Worm (Caenorhabditis elegans): ENCODE data around the gene F45D3.4.

Gene F45D3.4

DNA sequence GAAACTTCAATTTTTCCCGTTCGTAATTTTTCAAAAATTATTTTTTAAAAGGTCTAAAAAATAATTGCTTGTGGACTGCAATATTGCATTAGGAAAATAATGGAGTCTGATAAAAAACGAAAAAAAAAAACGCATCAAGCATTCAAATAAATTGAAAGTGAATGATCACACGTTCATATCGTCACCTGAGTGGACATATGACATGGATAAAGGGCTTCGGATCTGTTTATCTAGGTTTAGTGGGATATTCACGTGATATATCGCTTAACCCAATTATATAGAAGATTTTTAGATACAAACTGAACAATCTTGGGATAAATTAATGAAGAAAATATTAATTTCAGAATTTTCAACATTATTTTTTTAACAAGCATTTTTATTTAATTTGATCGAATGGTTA, 2.2 kb downstream of the F45D3.4 start:
- no peak for TF ChIP-seq sea-2 (GFP tag; optimal IDR thresholded peaks at IDR 0.05)
- TF ChIP-seq nhr-43 (tag; optimal IDR thresholded peaks at IDR 0.05; ENCODE audit: poor library complexity, severe bottlenecking) = peak; percentile 29
- peak; percentile 59 for TF ChIP-seq nhr-23 (tag; optimal IDR thresholded peaks at IDR 0.05)

DNA sequence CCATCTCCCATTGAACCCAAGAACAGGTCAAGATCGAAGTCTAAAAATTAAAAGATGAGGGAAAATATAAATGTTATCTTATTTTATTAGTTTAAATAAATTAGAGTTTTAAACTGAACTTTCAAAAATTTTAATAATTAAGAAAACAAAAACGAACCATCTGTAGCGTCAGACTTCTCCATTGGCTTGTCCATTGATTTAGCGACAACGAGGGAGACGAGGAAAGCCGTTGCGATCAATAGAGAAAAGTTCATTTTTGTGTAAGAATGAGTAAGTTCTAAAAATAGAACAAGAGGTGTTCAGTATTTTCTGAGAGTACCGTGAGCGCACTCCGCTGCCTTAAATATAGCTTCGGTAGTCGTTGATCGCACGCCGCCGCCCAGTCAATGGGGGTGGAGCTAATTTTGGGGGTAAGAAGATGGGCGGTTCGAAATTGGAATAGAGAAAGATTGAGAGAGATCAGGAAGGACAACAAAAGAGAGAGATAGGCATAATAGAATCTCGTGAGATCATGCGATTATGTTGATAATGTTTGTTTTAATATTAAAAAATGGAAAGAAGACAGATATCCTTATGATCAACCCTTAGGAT, 2.9 kb downstream of the F45D3.4 start, which contains the start of gene F45D3.3:
Gene F45D3.3 (minus strand): TSS at position 350 of the 591 bp plus-strand sequence.
- peak; percentile 80 for TF ChIP-seq nhr-23 (tag; optimal IDR thresholded peaks at IDR 0.05)
- peak; percentile 31 for TF ChIP-seq nfya-1 (tag; optimal IDR thresholded peaks at IDR 0.05; ENCODE audit: insufficient read depth)
- TF ChIP-seq nhr-43 (tag; optimal IDR thresholded peaks at IDR 0.05; ENCODE audit: poor library complexity, severe bottlenecking) = peak; percentile 55
- peak; percentile 35 for TF ChIP-seq nhr-25 (tag; optimal IDR thresholded peaks at IDR 0.05)
- no peak for TF ChIP-seq tbx-2 (tag; optimal IDR thresholded peaks at IDR 0.05)
- peak; percentile 91 for TF ChIP-seq ama-1 (optimal IDR thresholded peaks at IDR 0.05)
- TF ChIP-seq unc-62 (GFP tag; optimal IDR thresholded peaks at IDR 0.05) = no peak

DNA sequence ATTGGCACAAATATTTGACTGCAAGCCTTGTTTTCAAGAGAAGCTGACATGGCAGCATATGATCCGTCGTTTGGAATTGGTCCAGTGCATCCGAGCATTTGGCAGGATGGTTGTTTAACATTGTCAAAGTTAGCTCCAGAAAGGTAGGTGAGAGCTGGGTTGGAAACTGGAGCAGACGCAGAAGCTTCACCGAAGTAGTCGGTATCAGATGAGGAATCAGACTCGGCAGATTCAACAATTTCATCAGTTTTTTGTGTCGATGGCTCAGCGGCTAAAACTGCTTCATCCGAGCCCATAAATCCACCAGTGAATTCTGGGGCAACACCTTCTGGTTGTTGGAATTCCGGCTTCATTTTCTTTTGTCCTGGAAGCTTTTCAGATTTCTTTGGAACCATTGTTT, 3.4 kb downstream of the F45D3.4 start:
- no peak for TF ChIP-seq elt-3 (tag; optimal IDR thresholded peaks at IDR 0.05)
- peak; percentile 36 for TF ChIP-seq nhr-25 (tag; optimal IDR thresholded peaks at IDR 0.05)
- no peak for TF ChIP-seq skn-1 (tag; optimal IDR thresholded peaks at IDR 0.05)
- no peak for TF ChIP-seq nhr-23 (tag; optimal IDR thresholded peaks at IDR 0.05)
- no peak for TF ChIP-seq nhr-76 (tag; optimal IDR thresholded peaks at IDR 0.05)
- TF ChIP-seq ama-1 (optimal IDR thresholded peaks at IDR 0.05) = peak; percentile 95
- no peak for TF ChIP-seq R02D3.7 (tag; optimal IDR thresholded peaks at IDR 0.05)
- no peak for TF ChIP-seq ceh-28 (tag; optimal IDR thresholded peaks at IDR 0.05)
- peak; percentile 50 for TF ChIP-seq nhr-43 (tag; optimal IDR thresholded peaks at IDR 0.05; ENCODE audit: poor library complexity, severe bottlenecking)
- TF ChIP-seq ceh-82 (tag; optimal IDR thresholded peaks at IDR 0.05) = no peak

ce11 chrV:12548830-12549229, 4.2 kb downstream of the F45D3.4 start:
- no peak for TF ChIP-seq nhr-67 (tag; optimal IDR thresholded peaks at IDR 0.05)
- TF ChIP-seq nhr-23 (tag; optimal IDR thresholded peaks at IDR 0.05) = peak; percentile 74
- no peak for TF ChIP-seq egl-27 (tag; optimal IDR thresholded peaks at IDR 0.05)
- peak; percentile 50 for TF ChIP-seq ztf-4 (tag; optimal IDR thresholded peaks at IDR 0.05)
- no peak for TF ChIP-seq jun-1 (tag; optimal IDR thresholded peaks at IDR 0.05)
- TF ChIP-seq ceh-9 (tag; optimal IDR thresholded peaks at IDR 0.05) = no peak
- TF ChIP-seq sea-2 (GFP tag; optimal IDR thresholded peaks at IDR 0.05) = no peak
- no peak for TF ChIP-seq egl-5 (tag; optimal IDR thresholded peaks at IDR 0.05)
- no peak for TF ChIP-seq pqm-1 (tag; optimal IDR thresholded peaks at IDR 0.05)
- no peak for TF ChIP-seq hmg-11 (tag; optimal IDR thresholded peaks at IDR 0.05)
- no peak for TF ChIP-seq nhr-12 (tag; optimal IDR thresholded peaks at IDR 0.05)
- TF ChIP-seq unc-39 (tag; optimal IDR thresholded peaks at IDR 0.05) = no peak
- TF ChIP-seq eor-1 (tag; optimal IDR thresholded peaks at IDR 0.05) = no peak
- TF ChIP-seq ceh-82 (tag; optimal IDR thresholded peaks at IDR 0.05) = no peak
- peak; percentile 65 for TF ChIP-seq tbx-2 (tag; optimal IDR thresholded peaks at IDR 0.05)
- no peak for TF ChIP-seq fkh-10 (GFP tag; optimal IDR thresholded peaks at IDR 0.05)
- TF ChIP-seq nfya-1 (tag; optimal IDR thresholded peaks at IDR 0.05; ENCODE audit: insufficient read depth) = no peak
- no peak for TF ChIP-seq R02D3.7 (tag; optimal IDR thresholded peaks at IDR 0.05)
- no peak for TF ChIP-seq elt-2 (tag; optimal IDR thresholded peaks at IDR 0.05)
- TF ChIP-seq lsy-12 (tag; optimal IDR thresholded peaks at IDR 0.05) = peak; percentile 66
- no peak for TF ChIP-seq ZK546.5 (tag; optimal IDR thresholded peaks at IDR 0.05)
- TF ChIP-seq ceh-28 (tag; optimal IDR thresholded peaks at IDR 0.05) = peak; percentile 15
- no peak for TF ChIP-seq zag-1 (tag; optimal IDR thresholded peaks at IDR 0.05)
- no peak for TF ChIP-seq elt-1 (tag; optimal IDR thresholded peaks at IDR 0.05)
- TF ChIP-seq snpc-4 (tag; optimal IDR thresholded peaks at IDR 0.05) = no peak
- no peak for TF ChIP-seq mml-1 (tag; optimal IDR thresholded peaks at IDR 0.05)
- TF ChIP-seq nhr-43 (tag; optimal IDR thresholded peaks at IDR 0.05; ENCODE audit: poor library complexity, severe bottlenecking) = peak; percentile 73
- no peak for TF ChIP-seq skn-1 (tag; optimal IDR thresholded peaks at IDR 0.05)
- TF ChIP-seq nhr-77 (tag; optimal IDR thresholded peaks at IDR 0.05) = no peak
- TF ChIP-seq ama-1 (optimal IDR thresholded peaks at IDR 0.05) = peak; percentile 97
- TF ChIP-seq lin-39 (tag; optimal IDR thresholded peaks at IDR 0.05) = no peak
- no peak for TF ChIP-seq nhr-76 (tag; optimal IDR thresholded peaks at IDR 0.05)
- TF ChIP-seq nhr-11 (tag; optimal IDR thresholded peaks at IDR 0.05) = no peak
- no peak for TF ChIP-seq nhr-237 (tag; optimal IDR thresholded peaks at IDR 0.05)
- TF ChIP-seq nhr-25 (tag; optimal IDR thresholded peaks at IDR 0.05) = peak; percentile 45
- no peak for TF ChIP-seq pha-4 (tag; optimal IDR thresholded peaks at IDR 0.05)
- no peak for TF ChIP-seq aly-2 (tag; optimal IDR thresholded peaks at IDR 0.05)
- no peak for TF ChIP-seq ceh-16 (tag; optimal IDR thresholded peaks at IDR 0.05)
- TF ChIP-seq lin-15B (tag; optimal IDR thresholded peaks at IDR 0.05) = no peak
- TF ChIP-seq daf-12 (tag; optimal IDR thresholded peaks at IDR 0.05) = no peak
- TF ChIP-seq nhr-28 (tag; optimal IDR thresholded peaks at IDR 0.05) = peak; percentile 8
- no peak for TF ChIP-seq unc-62 (GFP tag; optimal IDR thresholded peaks at IDR 0.05)
- no peak for TF ChIP-seq fos-1 (tag; optimal IDR thresholded peaks at IDR 0.05)
- TF ChIP-seq ztf-11 (tag; optimal IDR thresholded peaks at IDR 0.05) = no peak
